Worm (Caenorhabditis elegans) whole organism, L4/young adult: ENCODE data around the gene F59F3.6.

Experiments
- W03F9.2 ChIP-seq: fragments of 150-350 bp; optimal IDR thresholded peaks from 2 replicates; lab custom pipeline; 2014; ENCODE audit warnings: missing biosample characterization, missing genetic modification characterization
- dao-5 ChIP-seq: sonication (generic microtip); optimal IDR thresholded peaks from 2 replicates; lab custom pipeline; 2016; ENCODE audit warnings: missing genotype, missing genetic modification characterization, moderate library complexity, missing compliant biosample characterization
- him-1 ChIP-seq: sonication (generic microtip); optimal IDR thresholded peaks from 2 replicates; lab custom pipeline; 2016; ENCODE audit warnings: missing genotype, missing genetic modification reagents, missing genetic modification characterization, missing compliant biosample characterization

The F59F3.6 gene

ce11 chrX:10999176-10999575 lies at the start of gene F59F3.6:
Gene F59F3.6, minus strand, starts transcription at chrX:10999276.
- TF ChIP-seq W03F9.2 (tag; lab: Kevin White, UChicago), result no peak
- TF ChIP-seq dao-5 (tag; lab: Kevin White, UChicago), result no peak
- TF ChIP-seq him-1 (tag; lab: Kevin White, UChicago), result no peak

- TF ChIP-seq W03F9.2 (tag; lab: Kevin White, UChicago) (no peak), him-1 (tag; lab: Kevin White, UChicago) (no peak), dao-5 (tag; lab: Kevin White, UChicago) (no peak)
Measured at ce11 chrX:11047183-11047582, 48.1 kb upstream of the F59F3.6 start, which contains the start of gene clc-1. Gene clc-1, plus strand, starts transcription at chrX:11047446.

- TF ChIP-seq him-1 (tag; lab: Kevin White, UChicago) (no peak), W03F9.2 (tag; lab: Kevin White, UChicago) (no peak), dao-5 (tag; lab: Kevin White, UChicago) (no peak)
Measured at ce11 chrX:11042777-11043176, 43.7 kb upstream of the F59F3.6 start, which contains the start of gene C09F12.3. Gene C09F12.3, minus strand, starts transcription at chrX:11042877.

- TF ChIP-seq him-1 (tag; lab: Kevin White, UChicago) (no peak), dao-5 (tag; lab: Kevin White, UChicago) (no peak), W03F9.2 (tag; lab: Kevin White, UChicago) (no peak)
Measured at ce11 chrX:11038221-11038620, 39.1 kb upstream of the F59F3.6 start.

- TF ChIP-seq dao-5 (tag; lab: Kevin White, UChicago) (no peak), him-1 (tag; lab: Kevin White, UChicago) (no peak), W03F9.2 (tag; lab: Kevin White, UChicago) (no peak)
Measured at ce11 chrX:11036114-11037087, 37.3 kb upstream of the F59F3.6 start.

ce11 chrX:11035563-11035962 lies 36.5 kb upstream of the F59F3.6 start:
- TF ChIP-seq W03F9.2 (tag; lab: Kevin White, UChicago) (no peak), him-1 (tag; lab: Kevin White, UChicago) (no peak), dao-5 (tag; lab: Kevin White, UChicago) (no peak)

- TF ChIP-seq dao-5 (tag; lab: Kevin White, UChicago) (no peak), him-1 (tag; lab: Kevin White, UChicago) (peak; percentile 54), W03F9.2 (tag; lab: Kevin White, UChicago) (no peak)
Measured at ce11 chrX:11034430-11035117, 35.5 kb upstream of the F59F3.6 start.

ce11 chrX:11033952-11034287 lies 34.8 kb upstream of the F59F3.6 start:
- no peak for TF ChIP-seq dao-5 (tag; lab: Kevin White, UChicago)
- no peak for TF ChIP-seq W03F9.2 (tag; lab: Kevin White, UChicago)
- TF ChIP-seq him-1 (tag; lab: Kevin White, UChicago), result no peak

ce11 chrX:11033128-11033951 lies 34.3 kb upstream of the F59F3.6 start:
- TF ChIP-seq him-1 (tag; lab: Kevin White, UChicago) (no peak), W03F9.2 (tag; lab: Kevin White, UChicago) (no peak), dao-5 (tag; lab: Kevin White, UChicago) (no peak)

ce11 chrX:11032412-11032811 lies 33.3 kb upstream of the F59F3.6 start:
- TF ChIP-seq dao-5 (tag; lab: Kevin White, UChicago) (no peak), W03F9.2 (tag; lab: Kevin White, UChicago) (no peak), him-1 (tag; lab: Kevin White, UChicago) (no peak)

- TF ChIP-seq dao-5 (tag; lab: Kevin White, UChicago) (no peak), W03F9.2 (tag; lab: Kevin White, UChicago) (no peak), him-1 (tag; lab: Kevin White, UChicago) (no peak)
Measured at ce11 chrX:11031869-11032268, 32.8 kb upstream of the F59F3.6 start.

ce11 chrX:11031047-11031695 lies 32.1 kb upstream of the F59F3.6 start:
- TF ChIP-seq him-1 (tag; lab: Kevin White, UChicago), result peak; percentile 97
- TF ChIP-seq dao-5 (tag; lab: Kevin White, UChicago), result peak; percentile 1
- peak; percentile 54 for TF ChIP-seq W03F9.2 (tag; lab: Kevin White, UChicago)
